Worm (Caenorhabditis elegans) whole organism, mixed stage, embryonic: ENCODE results near the gene srbc-77.

Experiments used
- blmp-1 ChIP-seq: fragments of 150-350 bp; optimal IDR thresholded peaks from 2 replicates; lab custom pipeline; 2014; ENCODE audit warnings: missing biosample characterization, missing genetic modification characterization
- snpc-4 ChIP-seq: fragments of 150-350 bp; optimal IDR thresholded peaks from 2 replicates; lab custom pipeline; 2014; ENCODE audit warnings: missing biosample characterization, missing genetic modification characterization
- unc-120 ChIP-seq: sonication (generic microtip); optimal IDR thresholded peaks from 2 replicates; lab custom pipeline; 2017; ENCODE audit warnings: missing genetic modification characterization, missing compliant biosample characterization; ENCODE audit not compliant: poor library complexity, severe bottlenecking

DNA sequence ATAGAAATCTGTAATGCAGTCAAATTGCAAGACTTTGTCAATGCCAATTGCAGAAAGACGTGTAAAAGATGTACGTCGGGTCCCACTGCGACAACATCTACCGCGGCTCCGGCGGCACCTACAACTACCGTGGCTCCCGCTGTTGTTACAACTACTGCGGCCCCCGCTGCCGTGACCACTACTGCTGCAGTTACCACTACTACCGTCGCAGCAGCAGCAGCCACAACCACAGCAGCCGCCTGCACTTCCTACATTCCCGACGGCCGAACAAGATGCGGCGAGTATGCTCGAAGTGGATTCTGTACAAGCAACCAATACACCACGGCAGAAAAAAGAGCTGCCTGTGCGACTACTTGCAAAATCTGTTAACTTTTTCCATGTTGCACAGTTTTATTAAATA lies 15.2 kb upstream of the srbc-77 start:
- TF ChIP-seq blmp-1 (no peak), snpc-4 (tag; lab: Kevin White, UChicago) (no peak), unc-120 (tag; lab: Kevin White, UChicago) (no peak)
